Worm (Caenorhabditis elegans): ENCODE data around the gene gana-1.

Gene gana-1

DNA sequence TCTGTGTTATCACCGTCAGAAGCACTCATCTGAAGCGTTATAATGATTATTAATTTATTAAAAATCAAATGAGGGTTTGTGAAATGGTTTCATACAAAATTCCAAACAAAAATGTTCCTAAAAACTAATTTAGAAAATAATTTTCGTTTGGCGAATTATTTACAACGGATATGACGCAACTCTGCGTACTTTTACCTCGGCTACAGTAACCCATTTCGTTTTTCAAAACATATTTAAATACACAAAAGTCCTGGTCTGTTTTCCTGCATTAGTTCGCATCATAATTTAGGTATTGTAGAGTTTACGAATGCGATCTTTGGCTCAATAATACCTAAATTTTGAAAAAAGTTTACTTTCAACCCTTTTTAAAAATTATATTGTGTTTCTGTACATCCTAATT is 27.3 kb upstream of the gana-1 start, which contains the start of gene R07B7.2:
Gene R07B7.2, minus strand, starts transcription at position 35 of the 400 bp plus-strand sequence.
- no peak for TF ChIP-seq ceh-27 (GFP tag; optimal IDR thresholded peaks at IDR 0.05)
- peak; percentile 4 for TF ChIP-seq hrde-1 (tag; optimal IDR thresholded peaks at IDR 0.05; ENCODE audit: borderline replicate concordance)
- no peak for TF ChIP-seq hlh-26 (GFP tag; conservative IDR thresholded peaks at IDR 0.05)
- TF ChIP-seq ZK185.1 (tag; optimal IDR thresholded peaks at IDR 0.05; ENCODE audit: poor library complexity, severe bottlenecking): no peak
- no peak for TF ChIP-seq ztf-18 (tag; optimal IDR thresholded peaks at IDR 0.05)
- no peak for TF ChIP-seq athp-1 (tag; optimal IDR thresholded peaks at IDR 0.05)
- TF ChIP-seq lsl-1 (GFP tag; optimal IDR thresholded peaks at IDR 0.05): peak; percentile 66

ce11 chrV:12063036-12063435 is 24.0 kb upstream of the gana-1 start, which contains the start of gene clh-6:
Gene clh-6 (minus strand): TSS chrV:12063368.
- TF ChIP-seq attf-6 (GFP tag; IDR thresholded peaks at IDR 0.05): 0 out of 2 replicates have a peak, but pooled peaks have one; percentile 29
- TF ChIP-seq hsf-1 (GFP tag; IDR thresholded peaks at IDR 0.05): peak; percentile 51; the same call in 1 of the 2 replicates
- TF ChIP-seq snpc-3.4 (tag; optimal IDR thresholded peaks at IDR 0.05): peak; percentile 51
- peak; percentile 69 for TF ChIP-seq repo-1 (tag; optimal IDR thresholded peaks at IDR 0.05)
- TF ChIP-seq ama-1 (optimal IDR thresholded peaks at IDR 0.05): peak; percentile 38
- TF ChIP-seq ama-1 (GFP tag; optimal IDR thresholded peaks at IDR 0.05): peak; percentile 14 to 72
- TF ChIP-seq F49E8.2 (tag; optimal IDR thresholded peaks at IDR 0.05; ENCODE audit: insufficient read depth): peak; percentile 12
- peak; percentile 12 for TF ChIP-seq B0035.1 (tag; optimal IDR thresholded peaks at IDR 0.05)
- TF ChIP-seq akir-1 (GFP tag; optimal IDR thresholded peaks at IDR 0.05): peak; percentile 28
- peak in 1 of 3 experiments; percentile 49 for TF ChIP-seq lin-35 (GFP tag; optimal IDR thresholded peaks at IDR 0.05)
- no peak for TF ChIP-seq cebp-1 (GFP tag; IDR thresholded peaks at IDR 0.05)
- TF ChIP-seq cebp-1 (tag; optimal IDR thresholded peaks at IDR 0.05): peak; percentile 35
- TF ChIP-seq lsl-1 (GFP tag; optimal IDR thresholded peaks at IDR 0.05): no peak
- no peak for TF ChIP-seq ceh-27 (GFP tag; optimal IDR thresholded peaks at IDR 0.05)
- peak; percentile 50; the same call in 1 of the 2 replicates for TF ChIP-seq nfyb-1 (GFP tag; IDR thresholded peaks at IDR 0.05)
- peak; percentile 69; the same call in 1 of the 2 replicates for TF ChIP-seq Y53G8AR.9 (GFP tag; conservative IDR thresholded peaks at IDR 0.05)
- TF ChIP-seq madf-6 (GFP tag; IDR thresholded peaks at IDR 0.05): 0 out of 2 replicates have a peak, but pooled peaks have one; percentile 33
- TF ChIP-seq ekl-4 (GFP tag; IDR thresholded peaks at IDR 0.05): 0 out of 2 replicates have a peak, but pooled peaks have one; percentile 40
- peak; percentile 36 for TF ChIP-seq ztf-26 (tag; optimal IDR thresholded peaks at IDR 0.05)
- no peak for TF ChIP-seq aptf-2 (GFP tag; conservative IDR thresholded peaks at IDR 0.05)
- no peak for TF ChIP-seq ZK185.1 (tag; optimal IDR thresholded peaks at IDR 0.05; ENCODE audit: poor library complexity, severe bottlenecking)
- no peak for TF ChIP-seq sea-2 (GFP tag; IDR thresholded peaks at IDR 0.05)
- no peak for TF ChIP-seq snpc-4 (GFP tag; optimal IDR thresholded peaks at IDR 0.05)
- TF ChIP-seq snpc-4 (tag; optimal IDR thresholded peaks at IDR 0.05): peak in 1 of 4 experiments; percentile 18

DNA sequence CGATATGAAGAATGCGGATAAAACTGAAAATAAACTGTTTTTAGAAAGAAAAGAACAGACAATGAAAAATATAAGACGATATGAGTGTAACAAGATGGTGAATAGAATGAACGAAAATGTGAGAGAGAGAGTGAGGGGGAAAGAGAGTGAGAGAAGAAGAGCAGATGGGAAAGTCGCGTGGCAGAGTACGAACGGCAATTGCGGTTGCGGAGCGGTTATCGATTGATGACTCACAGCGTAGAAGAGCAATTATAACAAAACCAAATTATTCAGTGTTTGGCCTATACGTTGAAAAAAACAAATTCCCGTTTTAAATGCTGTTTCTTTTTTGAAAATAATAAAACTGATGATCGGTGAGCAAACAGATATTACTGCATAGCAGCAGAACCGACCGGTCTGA is 21.7 kb upstream of the gana-1 start, which contains the start of gene pqn-53:
Gene pqn-53, minus strand, starts transcription at position 23 of the 400 bp plus-strand sequence.
- TF ChIP-seq madf-6 (GFP tag; IDR thresholded peaks at IDR 0.05) (0 out of 2 replicates have a peak, but pooled peaks have one; percentile 26), hmg-1.2 (GFP tag; IDR thresholded peaks at IDR 0.05) (peak; percentile 26; the same call in 1 of the 2 replicates), gei-17 (GFP tag; optimal IDR thresholded peaks at IDR 0.05) (no peak), ceh-79 (tag; optimal IDR thresholded peaks at IDR 0.05) (no peak), ekl-4 (GFP tag; IDR thresholded peaks at IDR 0.05) (0 out of 2 replicates have a peak, but pooled peaks have one; percentile 31), lsl-1 (GFP tag; optimal IDR thresholded peaks at IDR 0.05) (no peak), egl-44 (GFP tag; IDR thresholded peaks at IDR 0.05) (no peak), somi-1 (GFP tag; optimal IDR thresholded peaks at IDR 0.05) (no peak), F10E7.11 (tag; optimal IDR thresholded peaks at IDR 0.05) (no peak), zfh-2 (GFP tag; conservative IDR thresholded peaks at IDR 0.05) (no peak), him-1 (tag; optimal IDR thresholded peaks at IDR 0.05) (no peak), mxl-1 (tag; optimal IDR thresholded peaks at IDR 0.05) (no peak), fkh-3 (tag; optimal IDR thresholded peaks at IDR 0.05) (no peak), nhr-80 (tag; optimal IDR thresholded peaks at IDR 0.05) (peak; percentile 12), lin-54 (GFP tag; optimal IDR thresholded peaks at IDR 0.05) (peak; percentile 23), cebp-2 (GFP tag; IDR thresholded peaks at IDR 0.05) (no peak), rec-8 (tag; optimal IDR thresholded peaks at IDR 0.05) (no peak), attf-5 (GFP tag; optimal IDR thresholded peaks at IDR 0.05) (peak; percentile 21), nhr-27 (tag; optimal IDR thresholded peaks at IDR 0.05) (no peak), Y95B8A.8 (GFP tag; IDR thresholded peaks at IDR 0.05) (no peak), cebp-1 (GFP tag; IDR thresholded peaks at IDR 0.05) (no peak), cebp-1 (tag; optimal IDR thresholded peaks at IDR 0.05) (peak; percentile 36)

Data from whole organism, young adult.